Fruit fly (Drosophila melanogaster) whole organism, embryonic: ENCODE results near the gene Stat92E.

Experiments used
- CG10209 ChIP-seq: fragments of 200-800 bp; sonication (Bioruptor generic); optimal IDR thresholded peaks from 3 replicates; lab custom pipeline; 2017; ENCODE audit warnings: missing biosample characterization, mild to moderate bottlenecking, missing genetic modification characterization, missing genetic modification reagents
- CG12299 ChIP-seq: fragments of 200-800 bp; sonication (Bioruptor generic); optimal IDR thresholded peaks from 2 replicates; lab custom pipeline; 2018; ENCODE audit warnings: missing biosample characterization, mild to moderate bottlenecking, missing genetic modification characterization
- CG12391 ChIP-seq: fragments of 200-800 bp; sonication (Bioruptor generic); optimal IDR thresholded peaks from 3 replicates; lab custom pipeline; 2018; ENCODE audit warnings: missing biosample characterization, mild to moderate bottlenecking, missing genetic modification characterization, moderate library complexity
- CG14050 ChIP-seq: fragments of 200-800 bp; sonication (Bioruptor generic); IDR thresholded peaks from 3 replicates; pipeline ENCODE4 v1.3.6; 2022; ENCODE audit warnings: missing biosample characterization, missing genetic modification characterization
- CG15073 ChIP-seq: fragments of 200-800 bp; sonication (Bioruptor generic); optimal IDR thresholded peaks from 2 replicates; lab custom pipeline; 2016; ENCODE audit warnings: missing biosample characterization, missing genetic modification characterization
- CG15696 ChIP-seq: fragments of 200-800 bp; sonication (Bioruptor generic); optimal IDR thresholded peaks from 2 replicates; lab custom pipeline; 2019; ENCODE audit warnings: missing biosample characterization, mild to moderate bottlenecking, missing genetic modification characterization, moderate library complexity
- CG16813 ChIP-seq: fragments of 200-800 bp; sonication (Bioruptor generic); IDR thresholded peaks from 3 replicates; pipeline ENCODE4 v1.3.6; 2022; ENCODE audit warnings: missing biosample characterization, missing genetic modification characterization; ENCODE audit not compliant: partially characterized antibody
- CG2129 ChIP-seq: fragments of 200-800 bp; sonication (Bioruptor generic); IDR thresholded peaks from 2 replicates; pipeline ENCODE4 v1.3.6; 2022; ENCODE audit warnings: missing biosample characterization, missing genetic modification characterization; ENCODE audit not compliant: partially characterized antibody
- CG32532 ChIP-seq: fragments of 200-800 bp; sonication (Bioruptor generic); IDR thresholded peaks from 2 replicates; pipeline ENCODE4 v1.3.6; 2022; ENCODE audit warnings: missing biosample characterization, missing genetic modification characterization
- CG4328 ChIP-seq: fragments of 200-800 bp; sonication (Bioruptor generic); optimal IDR thresholded peaks from 3 replicates; lab custom pipeline; 2017; ENCODE audit warnings: missing biosample characterization, missing genetic modification reagents, missing genetic modification characterization
- CG4360 ChIP-seq: fragments of 200-800 bp; sonication (Bioruptor generic); IDR thresholded peaks from 2 replicates; pipeline ENCODE4 v1.3.6; 2022; ENCODE audit warnings: missing biosample characterization, missing genetic modification characterization
- CG4820 ChIP-seq: fragments of 200-800 bp; sonication (Bioruptor generic); optimal IDR thresholded peaks from 3 replicates; lab custom pipeline; 2016; ENCODE audit warnings: missing biosample characterization, missing genetic modification characterization
- CG5953 ChIP-seq: fragments of 200-800 bp; sonication (Bioruptor generic); IDR thresholded peaks from 2 replicates; pipeline ENCODE4 v1.3.6; 2022; ENCODE audit warnings: missing biosample characterization, missing genetic modification characterization
- CG6683 ChIP-seq: fragments of 200-800 bp; sonication (Bioruptor generic); optimal IDR thresholded peaks from 2 replicates; lab custom pipeline; 2017; ENCODE audit warnings: missing biosample characterization, mild to moderate bottlenecking, missing genetic modification characterization, missing genetic modification reagents
- CG6689 ChIP-seq: fragments of 200-800 bp; sonication (Bioruptor generic); IDR thresholded peaks from 2 replicates; pipeline ENCODE4 v1.3.6; 2022; ENCODE audit warnings: missing biosample characterization, missing genetic modification characterization
- CG8290 ChIP-seq, 3 experiments: fragments of 200-800 bp; sonication (Bioruptor generic); optimal IDR thresholded peaks; 2 replicates each; lab custom pipeline; 2016 to 2019; ENCODE audit warnings: missing biosample characterization in 3 of 3, missing genetic modification characterization in 3 of 3, mild to moderate bottlenecking in 2 of 3, moderate library complexity in 1 of 3
- CG8388 ChIP-seq: fragments of 200-800 bp; sonication (Bioruptor generic); optimal IDR thresholded peaks from 2 replicates; lab custom pipeline; 2019; ENCODE audit warnings: missing biosample characterization, mild to moderate bottlenecking, missing genetic modification characterization, moderate library complexity
- CG8478 ChIP-seq: fragments of >200 bp; optimal IDR thresholded peaks from 2 replicates; lab custom pipeline; 2018
- Dip2 ChIP-seq: fragments of 200-800 bp; sonication (Bioruptor generic); IDR thresholded peaks from 2 replicates; pipeline ENCODE4 v1.3.6; 2022; ENCODE audit warnings: missing biosample characterization, missing genetic modification characterization
- Dll ChIP-seq: fragments of 200-800 bp; sonication (Bioruptor generic); IDR thresholded peaks from 4 replicates; pipeline ENCODE4 v1.3.6; 2022; ENCODE audit warnings: missing biosample characterization, missing genetic modification characterization; ENCODE audit not compliant: partially characterized antibody
- Doc2 ChIP-seq: fragments of 200-800 bp; sonication (Bioruptor generic); IDR thresholded peaks from 2 replicates; pipeline ENCODE4 v1.3.6; 2022; ENCODE audit warnings: missing biosample characterization, missing genetic modification characterization
- Dref ChIP-seq: fragments of 200-800 bp; sonication (Bioruptor generic); IDR thresholded peaks from 2 replicates; pipeline ENCODE4 v1.3.6; 2022; ENCODE audit warnings: missing biosample characterization, missing genetic modification characterization
- HHEX ChIP-seq: fragments of 200-800 bp; sonication (Bioruptor generic); optimal IDR thresholded peaks from 3 replicates; lab custom pipeline; 2017; ENCODE audit warnings: missing biosample characterization, mild to moderate bottlenecking, missing genetic modification characterization, missing genetic modification reagents
- HLH54F ChIP-seq: fragments of 200-800 bp; sonication (Bioruptor generic); optimal IDR thresholded peaks from 3 replicates; lab custom pipeline; 2016; ENCODE audit warnings: missing biosample characterization, missing genetic modification characterization
- Meics ChIP-seq: fragments of 200-800 bp; sonication (Bioruptor generic); optimal IDR thresholded peaks from 2 replicates; lab custom pipeline; 2017; ENCODE audit warnings: missing biosample characterization, mild to moderate bottlenecking, missing genetic modification characterization
- Mrtf ChIP-seq: fragments of 200-800 bp; sonication (Bioruptor generic); IDR thresholded peaks from 3 replicates; pipeline ENCODE4 v1.3.6; 2022; ENCODE audit warnings: missing biosample characterization, missing genetic modification characterization
- Nf-YA ChIP-seq: fragments of 200-800 bp; sonication (Bioruptor generic); IDR thresholded peaks from 2 replicates; pipeline ENCODE4 v1.3.6; 2022; ENCODE audit warnings: missing biosample characterization, missing genetic modification characterization
- Nf-YB ChIP-seq: fragments of 200-800 bp; sonication (Bioruptor generic); optimal IDR thresholded peaks from 3 replicates; lab custom pipeline; 2019; ENCODE audit warnings: missing biosample characterization, mild to moderate bottlenecking, missing genetic modification characterization, moderate library complexity
- TFAM ChIP-seq: fragments of 200-800 bp; sonication (Bioruptor generic); optimal IDR thresholded peaks from 2 replicates; lab custom pipeline; 2017; ENCODE audit warnings: missing biosample characterization, missing genetic modification characterization, inconsistent platforms
- Usf ChIP-seq: fragments of 200-800 bp; sonication (Bioruptor generic); optimal IDR thresholded peaks from 2 replicates; lab custom pipeline; 2017; ENCODE audit warnings: missing genotype, missing biosample characterization, missing genetic modification characterization
- chinmo ChIP-seq: fragments of 200-800 bp; sonication (Bioruptor generic); IDR thresholded peaks from 4 replicates; pipeline ENCODE4 v1.3.6; 2022; ENCODE audit warnings: missing biosample characterization, missing genetic modification characterization; ENCODE audit not compliant: partially characterized antibody
- corto ChIP-seq: fragments of 200-800 bp; sonication (Bioruptor generic); optimal IDR thresholded peaks from 2 replicates; lab custom pipeline; 2016; ENCODE audit warnings: missing biosample characterization, mild to moderate bottlenecking, missing genetic modification characterization, moderate library complexity
- dm ChIP-seq: fragments of 200-800 bp; sonication (Bioruptor generic); optimal IDR thresholded peaks from 3 replicates; lab custom pipeline; 2016; ENCODE audit warnings: missing biosample characterization, missing genetic modification characterization
- dmrt11E ChIP-seq: fragments of 200-800 bp; sonication (Bioruptor generic); optimal IDR thresholded peaks from 3 replicates; lab custom pipeline; 2018; ENCODE audit warnings: missing biosample characterization, mild to moderate bottlenecking, missing genetic modification characterization, moderate library complexity
- dysf ChIP-seq: fragments of 200-800 bp; sonication (Bioruptor generic); IDR thresholded peaks from 3 replicates; pipeline ENCODE4 v1.3.6; 2022; ENCODE audit warnings: missing biosample characterization, missing genetic modification characterization
- eve ChIP-seq, 2 experiments: fragments of >200 bp; optimal IDR thresholded peaks; 2 replicates each; lab custom pipeline; 2017; ENCODE audit warnings: missing biosample characterization in 2 of 2, missing genetic modification characterization in 2 of 2
- jing ChIP-seq: fragments of 200-800 bp; sonication (Bioruptor generic); optimal IDR thresholded peaks from 2 replicates; lab custom pipeline; 2018; ENCODE audit warnings: missing biosample characterization, mild to moderate bottlenecking, missing genetic modification characterization
- kay ChIP-seq: fragments of 200-800 bp; sonication (Bioruptor generic); optimal IDR thresholded peaks from 2 replicates; lab custom pipeline; 2016; ENCODE audit warnings: missing biosample characterization, missing genetic modification characterization
- kni ChIP-seq: fragments of 200-800 bp; sonication (Bioruptor generic); optimal IDR thresholded peaks from 3 replicates; lab custom pipeline; 2017; ENCODE audit warnings: mild to moderate bottlenecking, missing biosample characterization, missing genetic modification reagents, missing genetic modification characterization
- lab ChIP-seq: fragments of 200-800 bp; sonication (Bioruptor generic); optimal IDR thresholded peaks from 3 replicates; lab custom pipeline; 2017; ENCODE audit warnings: missing biosample characterization, missing genetic modification characterization, mild to moderate bottlenecking, moderate library complexity, missing genetic modification reagents
- lola ChIP-seq, 3 experiments: fragments of >200 bp in 2 of 3; fragments of 200-800 bp in 1 of 3; sonication (Bioruptor generic) in 1 of 3; optimal IDR thresholded peaks; 2 replicates each; lab custom pipeline; 2017 to 2019; ENCODE audit warnings: missing biosample characterization in 3 of 3, missing genetic modification characterization in 3 of 3, mild to moderate bottlenecking in 1 of 3, moderate library complexity in 1 of 3
- pho ChIP-seq: fragments of 200-800 bp; sonication (Bioruptor generic); optimal IDR thresholded peaks from 2 replicates; lab custom pipeline; 2016; ENCODE audit warnings: missing biosample characterization, missing genetic modification characterization
- phol ChIP-seq: fragments of 200-800 bp; sonication (Bioruptor generic); optimal IDR thresholded peaks from 3 replicates; lab custom pipeline; 2018; ENCODE audit warnings: missing biosample characterization, mild to moderate bottlenecking, missing genetic modification characterization, moderate library complexity
- pzg ChIP-seq: fragments of 200-800 bp; sonication (Bioruptor generic); optimal IDR thresholded peaks from 3 replicates; lab custom pipeline; 2018; ENCODE audit warnings: missing biosample characterization, mild to moderate bottlenecking, missing genetic modification characterization, moderate library complexity
- repo ChIP-seq: fragments of 200-800 bp; sonication (Bioruptor generic); optimal IDR thresholded peaks from 2 replicates; lab custom pipeline; 2016; ENCODE audit warnings: missing biosample characterization, missing genetic modification characterization
- rib ChIP-seq: fragments of 200-800 bp; sonication (Bioruptor generic); IDR thresholded peaks from 2 replicates; pipeline ENCODE4 v1.3.6; 2022; ENCODE audit warnings: missing biosample characterization, missing genetic modification characterization
- toy ChIP-seq: fragments of 200-800 bp; sonication (Bioruptor generic); IDR thresholded peaks from 2 replicates; pipeline ENCODE4 v1.3.6; 2022; ENCODE audit warnings: missing biosample characterization, missing genetic modification characterization
- unc-4 ChIP-seq: fragments of 200-800 bp; sonication (Bioruptor generic); IDR thresholded peaks from 2 replicates; pipeline ENCODE4 v1.3.6; 2022; ENCODE audit warnings: missing biosample characterization, missing genetic modification characterization; ENCODE audit not compliant: partially characterized antibody

Gene Stat92E

DNA sequence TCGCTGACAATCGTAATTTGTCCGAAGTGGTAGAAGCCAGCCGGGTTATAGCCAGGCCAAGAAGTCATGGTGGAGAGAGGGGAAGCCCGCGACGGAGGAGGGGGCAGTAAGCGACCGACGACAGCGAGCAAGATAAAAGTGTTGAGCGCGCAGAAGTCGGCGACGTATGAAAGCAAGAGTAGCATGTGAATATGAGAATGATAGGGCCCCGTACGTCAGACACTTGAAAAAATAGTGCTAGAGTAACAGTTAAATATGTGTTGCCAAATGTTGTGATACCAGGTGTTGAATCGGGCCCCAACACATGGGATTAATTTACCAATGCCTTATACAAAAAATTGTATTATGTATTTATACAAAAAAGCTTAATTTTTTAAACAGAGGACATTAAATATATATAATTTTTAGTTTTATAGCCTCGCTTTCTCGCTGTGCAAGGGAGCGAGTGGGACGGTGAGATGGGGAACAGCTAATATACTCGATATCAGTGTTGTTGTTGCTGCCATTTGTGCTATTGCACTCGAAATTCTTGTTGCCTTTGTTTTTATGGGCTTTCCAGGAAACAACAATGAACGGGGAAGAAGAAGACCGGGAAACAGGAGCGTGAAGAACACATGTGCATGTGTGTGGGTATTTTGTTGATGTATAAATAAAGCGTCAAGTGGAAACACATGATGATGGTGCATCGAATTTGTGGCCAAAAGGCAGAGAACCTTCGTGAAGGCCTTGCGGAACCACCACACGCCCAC, 2.1 kb downstream of the Stat92E start (continued):
- TF ChIP-seq CG6689 (GFP tag; lab: Robert Waterston, UW) (peak; percentile 89), CG32532 (peak; percentile 85), CG6683 (peak; percentile 66), Nf-YA (GFP tag; lab: Robert Waterston, UW) (peak; percentile 66), HHEX (GFP tag; lab: Kevin White, UChicago) (peak; percentile 88), TFAM (GFP tag; lab: Kevin White, UChicago) (peak; percentile 46), Dref (GFP tag; lab: Robert Waterston, UW) (0 out of 2 replicates have a peak, but pooled peaks have one; percentile 18), pho (peak; percentile 17), corto (peak; percentile 90), CG15696 (peak; percentile 87), Mrtf (GFP tag; lab: Robert Waterston, UW) (peak; percentile 78), jing (peak; percentile 74), CG4820 (GFP tag; lab: Kevin White, UChicago) (peak; percentile 86), phol (tag; lab: Kevin White, UChicago) (peak; percentile 90), chinmo (GFP tag; lab: Robert Waterston, UW) (peak; percentile 59; the same call in 3 of the 4 replicates), CG8290 (GFP tag; optimal IDR thresholded peaks at IDR 0.05; lab: Kevin White, UChicago) (peak; percentile 80), CG8290 (tag; optimal IDR thresholded peaks at IDR 0.05; lab: Kevin White, UChicago) (peak; percentile 11 to 44), Doc2 (GFP tag; lab: Robert Waterston, UW) (0 out of 2 replicates have a peak, but pooled peaks have one; percentile 6), Nf-YB (GFP tag; lab: Kevin White, UChicago) (peak; percentile 54), Usf (GFP tag; lab: Kevin White, UChicago) (peak; percentile 76), repo (no peak), CG4360 (peak; percentile 85), CG10209 (peak; percentile 86), dmrt11E (peak; percentile 85), dm (no peak), CG2129 (no peak), HLH54F (GFP tag; lab: Kevin White, UChicago) (peak; percentile 43), Dll (no peak)

DNA sequence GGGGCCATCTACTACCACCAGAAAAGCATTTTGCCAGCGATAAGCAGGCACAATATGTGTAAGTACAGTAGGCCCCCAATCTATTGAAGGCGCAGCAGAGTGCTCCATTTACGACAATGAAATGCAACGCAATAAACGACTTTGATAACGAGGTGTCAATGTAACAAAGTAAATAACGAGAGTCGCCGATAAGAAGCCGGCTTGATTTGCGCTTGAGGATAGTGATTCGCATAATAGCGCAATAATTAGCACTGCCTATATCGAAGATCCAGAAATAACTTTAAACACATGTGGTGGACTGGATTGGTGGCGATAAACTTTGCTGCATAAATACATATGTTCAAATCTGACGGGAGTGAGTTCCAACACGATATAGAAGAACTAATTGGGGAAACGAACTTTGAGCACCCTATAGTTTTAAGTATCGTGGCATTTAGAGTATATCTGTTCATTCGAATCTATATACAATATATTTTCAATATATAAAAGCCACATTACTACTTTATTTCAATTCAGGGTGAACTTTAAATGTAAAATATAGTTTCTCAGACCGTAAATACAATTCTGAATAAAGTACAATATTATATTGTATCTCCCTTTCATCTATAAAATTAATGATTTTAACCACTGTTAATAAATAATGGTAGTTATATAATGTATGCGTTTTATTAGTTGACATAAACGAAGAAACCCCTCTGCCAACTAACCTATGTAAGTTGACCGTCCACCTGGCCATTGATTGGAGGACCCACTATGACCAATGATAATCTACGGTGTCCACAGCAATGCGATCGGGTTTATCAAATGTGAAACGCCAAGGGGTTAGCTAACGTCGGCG, 2.9 kb downstream of the Stat92E start:
- no peak for TF ChIP-seq kni (GFP tag; lab: Kevin White, UChicago)
- no peak for TF ChIP-seq CG5953 (GFP tag; lab: Robert Waterston, UW)
- no peak for TF ChIP-seq kay (GFP tag; lab: Kevin White, UChicago)
- TF ChIP-seq lab (GFP tag; lab: Kevin White, UChicago): peak; percentile 64
- no peak for TF ChIP-seq CG16813 (GFP tag; lab: Robert Waterston, UW)
- TF ChIP-seq Nf-YA (GFP tag; lab: Robert Waterston, UW): 0 out of 2 replicates have a peak, but pooled peaks have one; percentile 8
- TF ChIP-seq unc-4 (GFP tag; lab: Robert Waterston, UW): no peak
- TF ChIP-seq Dip2 (GFP tag; lab: Robert Waterston, UW): no peak
- peak; percentile 59 for TF ChIP-seq rib (GFP tag; lab: Robert Waterston, UW)
- peak in 1 of 3 experiments; percentile 32 for TF ChIP-seq lola (GFP tag; optimal IDR thresholded peaks at IDR 0.05; lab: Kevin White, UChicago)
- TF ChIP-seq CG8388 (GFP tag; lab: Kevin White, UChicago): no peak
- TF ChIP-seq CG4328 (GFP tag; lab: Kevin White, UChicago): peak; percentile 9
- TF ChIP-seq Meics (GFP tag; lab: Kevin White, UChicago): no peak
- no peak for TF ChIP-seq pzg (GFP tag; lab: Kevin White, UChicago)
- 0 out of 3 replicates have a peak, but pooled peaks have one; percentile 16 for TF ChIP-seq dysf (GFP tag; lab: Robert Waterston, UW)
- no peak for TF ChIP-seq CG8478 (lab: Kevin White, UChicago)
- no peak for TF ChIP-seq CG12299 (tag; lab: Kevin White, UChicago)
- TF ChIP-seq CG15073 (GFP tag; lab: Kevin White, UChicago): no peak
- TF ChIP-seq CG12391 (tag; lab: Kevin White, UChicago): no peak
- TF ChIP-seq toy (GFP tag; lab: Robert Waterston, UW): no peak
- no peak for TF ChIP-seq CG14050 (GFP tag; lab: Robert Waterston, UW)
- peak in 1 of 2 experiments; percentile 48 for TF ChIP-seq eve (GFP tag; optimal IDR thresholded peaks at IDR 0.05; lab: Kevin White, UChicago)
